Worm (Caenorhabditis elegans): Measurements from ENCODE around the gene srz-15.

- no peak for TF ChIP-seq tbx-37 (GFP tag; conservative IDR thresholded peaks at IDR 0.05)
- no peak for TF ChIP-seq tra-4 (tag; optimal IDR thresholded peaks at IDR 0.05)
- TF ChIP-seq ama-1 (optimal IDR thresholded peaks at IDR 0.05), result no peak
- no peak for TF ChIP-seq tbx-11 (GFP tag; IDR thresholded peaks at IDR 0.05)
- no peak for TF ChIP-seq B0310.2 (tag; optimal IDR thresholded peaks at IDR 0.05)
- TF ChIP-seq ceh-13 (GFP tag; optimal IDR thresholded peaks at IDR 0.05), result no peak
- no peak for TF ChIP-seq ets-7 (tag; optimal IDR thresholded peaks at IDR 0.05)
- TF ChIP-seq hnd-1 (tag; optimal IDR thresholded peaks at IDR 0.05), result no peak
- TF ChIP-seq pes-1 (GFP tag; IDR thresholded peaks at IDR 0.05), result no peak
- TF ChIP-seq hmg-4 (GFP tag; optimal IDR thresholded peaks at IDR 0.05), result no peak
- TF ChIP-seq scrt-1 (GFP tag; IDR thresholded peaks at IDR 0.05), result no peak
These were observed 44.1 kb upstream of the srz-15 start, which contains the start of gene clec-187 for ce11 chrIV:12871445-12871947.

All from whole organism, early embryonic.